Worm (Caenorhabditis elegans) whole organism, L4/young adult: Measurements from ENCODE around the gene C52E4.7.

Experiments
- W03F9.2 ChIP-seq: fragments of 150-350 bp; optimal IDR thresholded peaks from 2 replicates; lab custom pipeline; 2014; ENCODE audit warnings: missing biosample characterization, missing genetic modification characterization
- him-1 ChIP-seq: sonication (generic microtip); optimal IDR thresholded peaks from 2 replicates; lab custom pipeline; 2016; ENCODE audit warnings: missing genotype, missing genetic modification reagents, missing genetic modification characterization, missing compliant biosample characterization

DNA sequence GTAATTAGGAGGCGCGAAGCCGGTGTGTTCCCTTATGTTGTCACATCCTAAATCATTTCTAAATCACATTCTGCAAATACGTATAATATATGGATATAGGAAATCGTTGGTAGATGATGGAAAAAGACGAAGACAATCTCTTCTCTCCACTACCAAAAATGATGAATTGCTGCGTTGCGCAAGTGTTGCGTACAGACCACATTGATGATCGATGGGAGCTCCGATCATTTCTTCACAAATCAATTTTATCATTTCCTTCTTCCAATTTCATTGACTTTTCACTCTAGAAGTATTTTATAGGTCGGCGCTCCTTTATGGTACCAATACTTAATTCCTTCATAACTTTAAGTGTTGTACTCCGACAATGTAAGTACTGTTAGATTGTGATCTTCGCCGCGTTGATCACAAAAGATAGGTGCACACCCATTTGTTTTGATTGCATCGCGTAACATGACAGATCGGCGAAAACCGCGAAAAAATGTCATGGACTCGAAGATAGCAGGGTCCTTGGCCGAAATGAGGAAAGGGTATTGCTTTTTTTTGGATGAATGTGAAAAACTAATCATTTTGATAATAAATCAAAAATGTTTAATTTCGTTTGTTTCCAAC, 44.5 kb upstream of the C52E4.7 start:
- TF ChIP-seq W03F9.2 (tag; lab: Kevin White, UChicago), result no peak
- TF ChIP-seq him-1 (tag; lab: Kevin White, UChicago), result no peak
